Worm (Caenorhabditis elegans) whole organism, early embryonic: ENCODE results near the gene ZK593.2.

Experiments
- B0310.2 ChIP-seq: sonication (generic microtip); optimal IDR thresholded peaks from 2 replicates; lab custom pipeline; 2016; ENCODE audit warnings: mild to moderate bottlenecking, missing genetic modification characterization, missing compliant biosample characterization
- ama-1 ChIP-seq: fragments of 150-350 bp; optimal IDR thresholded peaks from 2 replicates; lab custom pipeline; 2014
- ceh-13 ChIP-seq: fragments of 200-800 bp; sonication (Bioruptor generic); optimal IDR thresholded peaks from 2 replicates; lab custom pipeline; 2018; ENCODE audit warnings: mild to moderate bottlenecking, missing genetic modification characterization, missing compliant biosample characterization
- ceh-36 ChIP-seq: sonication (generic microtip); optimal IDR thresholded peaks from 2 replicates; lab custom pipeline; 2016; ENCODE audit warnings: missing genetic modification characterization, inconsistent platforms, missing compliant biosample characterization
- flt-1 ChIP-seq: fragments of 200-800 bp; sonication (Bioruptor generic); IDR thresholded peaks from 2 replicates; pipeline ENCODE4 v1.3.6; 2022; ENCODE audit warnings: missing genetic modification characterization, missing compliant biosample characterization
- tbx-11 ChIP-seq: fragments of 200-800 bp; sonication (Bioruptor generic); IDR thresholded peaks from 2 replicates; pipeline ENCODE4 v1.3.6; 2022; ENCODE audit warnings: missing genetic modification characterization, missing compliant biosample characterization
- tra-4 ChIP-seq: sonication (generic microtip); optimal IDR thresholded peaks from 2 replicates; lab custom pipeline; 2017; ENCODE audit warnings: missing genetic modification characterization, missing compliant biosample characterization

DNA sequence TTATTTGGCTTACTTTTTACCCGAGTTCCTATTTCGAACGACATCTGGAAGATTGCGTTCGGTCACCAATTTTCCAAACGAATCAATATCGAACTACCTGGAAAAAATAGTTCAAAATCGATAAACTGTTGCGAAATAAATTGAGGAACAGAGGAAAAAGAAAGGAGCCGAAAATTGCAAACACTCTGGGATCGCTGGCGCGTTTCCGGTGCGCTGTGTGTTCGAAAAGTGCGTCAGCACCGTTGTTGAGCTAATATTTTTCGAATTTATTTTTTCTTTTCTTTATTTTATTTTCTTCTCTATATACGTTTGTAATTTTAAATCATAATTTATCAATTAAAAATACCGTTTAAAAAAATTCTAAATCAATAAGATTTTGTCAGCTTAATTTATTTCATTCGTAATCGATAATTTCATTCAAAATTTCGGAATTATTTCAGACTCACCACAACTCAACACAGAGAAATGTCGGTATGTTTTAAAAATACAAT lies 19.9 kb downstream of the ZK593.2 start, which contains the start of the genes dnc-1 and lsm-7:
- TF ChIP-seq flt-1 (GFP tag; lab: Robert Waterston, UW), result no peak; the same call in 1 of the 2 replicates
- TF ChIP-seq B0310.2 (tag; lab: Kevin White, UChicago), result no peak
- no peak for TF ChIP-seq ceh-13
- 0 out of 2 replicates have a peak, but pooled peaks have one; percentile 11 for TF ChIP-seq tbx-11
- TF ChIP-seq ama-1 (lab: Kevin White, UChicago), result no peak
- TF ChIP-seq ceh-36 (tag; lab: Kevin White, UChicago), result no peak
- no peak for TF ChIP-seq tra-4 (tag; lab: Kevin White, UChicago)
